Fruit fly (Drosophila melanogaster) whole organism, embryonic: ENCODE data around the gene svr.

Source experiments
- Atf3 ChIP-seq: fragments of 200-800 bp; sonication (Bioruptor generic); optimal IDR thresholded peaks from 3 replicates; lab custom pipeline; 2016; ENCODE audit warnings: missing biosample characterization, missing genetic modification characterization
- Bgb ChIP-seq: fragments of 200-800 bp; sonication (Bioruptor generic); IDR thresholded peaks from 2 replicates; pipeline ENCODE4 v1.3.6; 2022; ENCODE audit warnings: missing biosample characterization, missing genetic modification characterization; ENCODE audit not compliant: partially characterized antibody
- Blimp-1 ChIP-seq: fragments of 200-800 bp; sonication (Bioruptor generic); optimal IDR thresholded peaks from 3 replicates; lab custom pipeline; 2018; ENCODE audit warnings: missing biosample characterization, missing genetic modification characterization, mild to moderate bottlenecking, moderate library complexity, missing genetic modification reagents
- BtbVII ChIP-seq: fragments of 200-800 bp; sonication (Bioruptor generic); optimal IDR thresholded peaks from 3 replicates; lab custom pipeline; 2017; ENCODE audit warnings: missing biosample characterization, mild to moderate bottlenecking, missing genetic modification characterization
- CG10209 ChIP-seq: fragments of 200-800 bp; sonication (Bioruptor generic); optimal IDR thresholded peaks from 3 replicates; lab custom pipeline; 2017; ENCODE audit warnings: missing biosample characterization, mild to moderate bottlenecking, missing genetic modification characterization, missing genetic modification reagents
- CG10267 ChIP-seq: fragments of 200-800 bp; sonication (Bioruptor generic); optimal IDR thresholded peaks from 2 replicates; lab custom pipeline; 2018; ENCODE audit warnings: missing biosample characterization, mild to moderate bottlenecking, missing genetic modification characterization, moderate library complexity
- CG10431 ChIP-seq: fragments of 200-800 bp; sonication (Bioruptor generic); optimal IDR thresholded peaks from 3 replicates; lab custom pipeline; 2018; ENCODE audit warnings: missing biosample characterization, mild to moderate bottlenecking, missing genetic modification characterization
- CG11398 ChIP-seq: fragments of 200-800 bp; sonication (Bioruptor generic); optimal IDR thresholded peaks from 2 replicates; lab custom pipeline; 2016; ENCODE audit warnings: missing biosample characterization, missing genetic modification characterization
- CG11696 ChIP-seq: fragments of 200-800 bp; sonication (Bioruptor generic); IDR thresholded peaks from 2 replicates; pipeline ENCODE4 v1.3.6; 2022; ENCODE audit warnings: missing biosample characterization, missing genetic modification characterization
- CG1233 ChIP-seq: fragments of 200-800 bp; sonication (Bioruptor generic); optimal IDR thresholded peaks from 4 replicates; lab custom pipeline; 2018; ENCODE audit warnings: missing biosample characterization, mild to moderate bottlenecking, missing genetic modification characterization
- CG12659 ChIP-seq: fragments of 200-800 bp; sonication (Bioruptor generic); optimal IDR thresholded peaks from 3 replicates; lab custom pipeline; 2017; ENCODE audit warnings: mild to moderate bottlenecking, missing biosample characterization, missing genetic modification reagents, missing genetic modification characterization
- CG13894 ChIP-seq: fragments of 200-800 bp; sonication (Bioruptor generic); optimal IDR thresholded peaks from 3 replicates; lab custom pipeline; 2018; ENCODE audit warnings: missing biosample characterization, mild to moderate bottlenecking, missing genetic modification characterization, moderate library complexity
- CG14710 ChIP-seq: fragments of 200-800 bp; sonication (Bioruptor generic); optimal IDR thresholded peaks from 3 replicates; lab custom pipeline; 2019; ENCODE audit warnings: missing biosample characterization, mild to moderate bottlenecking, missing genetic modification characterization, moderate library complexity
- CG17568 ChIP-seq: fragments of 200-800 bp; sonication (Bioruptor generic); optimal IDR thresholded peaks from 2 replicates; lab custom pipeline; 2018; ENCODE audit warnings: missing biosample characterization, mild to moderate bottlenecking, missing genetic modification characterization, moderate library complexity
- CG34422 ChIP-seq: fragments of 200-800 bp; sonication (Bioruptor generic); IDR thresholded peaks from 3 replicates; pipeline ENCODE4 v1.3.6; 2022; ENCODE audit warnings: missing biosample characterization, missing genetic modification characterization
- CG4820 ChIP-seq: fragments of 200-800 bp; sonication (Bioruptor generic); optimal IDR thresholded peaks from 3 replicates; lab custom pipeline; 2016; ENCODE audit warnings: missing biosample characterization, missing genetic modification characterization
- CG8388 ChIP-seq: fragments of 200-800 bp; sonication (Bioruptor generic); optimal IDR thresholded peaks from 2 replicates; lab custom pipeline; 2019; ENCODE audit warnings: missing biosample characterization, mild to moderate bottlenecking, missing genetic modification characterization, moderate library complexity
- Chrac-16 ChIP-seq: fragments of 200-800 bp; sonication (Bioruptor generic); optimal IDR thresholded peaks from 3 replicates; lab custom pipeline; 2016; ENCODE audit warnings: missing biosample characterization, missing genetic modification characterization
- Deaf1 ChIP-seq: fragments of 200-800 bp; optimal IDR thresholded peaks from 3 replicates; lab custom pipeline; 2019; ENCODE audit warnings: missing biosample characterization, mild to moderate bottlenecking, missing genetic modification characterization, moderate library complexity
- Dll ChIP-seq: fragments of 200-800 bp; sonication (Bioruptor generic); IDR thresholded peaks from 4 replicates; pipeline ENCODE4 v1.3.6; 2022; ENCODE audit warnings: missing biosample characterization, missing genetic modification characterization; ENCODE audit not compliant: partially characterized antibody
- H2.0 ChIP-seq: fragments of 200-800 bp; sonication (Bioruptor generic); IDR thresholded peaks from 2 replicates; pipeline ENCODE4 v1.3.6; 2022; ENCODE audit warnings: missing biosample characterization, missing genetic modification characterization
- HLH3B ChIP-seq: fragments of 200-800 bp; sonication (Bioruptor generic); IDR thresholded peaks from 2 replicates; pipeline ENCODE4 v1.3.6; 2022; ENCODE audit warnings: missing biosample characterization, missing genetic modification characterization
- Hand ChIP-seq: fragments of 200-800 bp; sonication (Bioruptor generic); optimal IDR thresholded peaks from 2 replicates; lab custom pipeline; 2017; ENCODE audit warnings: mild to moderate bottlenecking, missing biosample characterization, missing genetic modification reagents, missing genetic modification characterization
- HmgD ChIP-seq: fragments of 200-800 bp; sonication (Bioruptor generic); optimal IDR thresholded peaks from 3 replicates; lab custom pipeline; 2016; ENCODE audit warnings: missing biosample characterization, missing genetic modification characterization
- HmgZ ChIP-seq: fragments of 200-800 bp; sonication (Bioruptor generic); optimal IDR thresholded peaks from 2 replicates; lab custom pipeline; 2018; ENCODE audit warnings: missing biosample characterization, mild to moderate bottlenecking, missing genetic modification characterization
- Lpt ChIP-seq: fragments of >200 bp; optimal IDR thresholded peaks from 2 replicates; lab custom pipeline; 2018; ENCODE audit warnings: missing biosample characterization, missing genetic modification characterization
- Max ChIP-seq: fragments of 200-800 bp; sonication (Bioruptor generic); optimal IDR thresholded peaks from 2 replicates; lab custom pipeline; 2016; ENCODE audit warnings: missing biosample characterization, mild to moderate bottlenecking, missing genetic modification characterization
- Mrtf ChIP-seq: fragments of 200-800 bp; sonication (Bioruptor generic); IDR thresholded peaks from 3 replicates; pipeline ENCODE4 v1.3.6; 2022; ENCODE audit warnings: missing biosample characterization, missing genetic modification characterization
- Oli ChIP-seq: fragments of 200-800 bp; sonication (Bioruptor generic); optimal IDR thresholded peaks from 2 replicates; lab custom pipeline; 2018; ENCODE audit warnings: missing biosample characterization, mild to moderate bottlenecking, missing genetic modification characterization, moderate library complexity
- Sox100B ChIP-seq: fragments of 200-800 bp; sonication (Bioruptor generic); optimal IDR thresholded peaks from 3 replicates; lab custom pipeline; 2018; ENCODE audit warnings: missing biosample characterization, mild to moderate bottlenecking, missing genetic modification characterization
- Sry-β ChIP-seq: fragments of 200-800 bp; sonication (Bioruptor generic); optimal IDR thresholded peaks from 2 replicates; lab custom pipeline; 2018; ENCODE audit warnings: missing biosample characterization, mild to moderate bottlenecking, missing genetic modification characterization, moderate library complexity
- Tbp ChIP-seq: fragments of >200 bp; optimal IDR thresholded peaks from 2 replicates; lab custom pipeline; 2018; ENCODE audit warnings: missing biosample characterization, missing genetic modification characterization
- ara ChIP-seq: fragments of 200-800 bp; sonication (Bioruptor generic); IDR thresholded peaks from 2 replicates; pipeline ENCODE4 v1.3.6; 2022; ENCODE audit warnings: missing biosample characterization, missing genetic modification characterization
- bowl ChIP-seq: fragments of 200-800 bp; sonication (Bioruptor generic); IDR thresholded peaks from 2 replicates; pipeline ENCODE4 v1.3.6; 2022; ENCODE audit warnings: missing biosample characterization, missing genetic modification characterization
- btn ChIP-seq: fragments of 200-800 bp; sonication (Bioruptor generic); optimal IDR thresholded peaks from 2 replicates; lab custom pipeline; 2016; ENCODE audit warnings: missing biosample characterization, missing genetic modification characterization
- crol ChIP-seq: fragments of 200-800 bp; sonication (Bioruptor generic); IDR thresholded peaks from 2 replicates; pipeline ENCODE4 v1.3.6; 2022; ENCODE audit warnings: missing biosample characterization, missing genetic modification characterization
- dati ChIP-seq: fragments of 200-800 bp; sonication (Bioruptor generic); IDR thresholded peaks from 2 replicates; pipeline ENCODE4 v1.3.6; 2022; ENCODE audit warnings: missing biosample characterization, missing genetic modification characterization
- fd96Cb ChIP-seq: fragments of 200-800 bp; sonication (Bioruptor generic); optimal IDR thresholded peaks from 2 replicates; lab custom pipeline; 2018; ENCODE audit warnings: missing biosample characterization, mild to moderate bottlenecking, missing genetic modification characterization, moderate library complexity
- gro ChIP-seq: fragments of 200-800 bp; sonication (Bioruptor generic); optimal IDR thresholded peaks from 2 replicates; lab custom pipeline; 2016; ENCODE audit warnings: missing biosample characterization, missing genetic modification characterization
- ind ChIP-seq: fragments of 200-800 bp; sonication (Bioruptor generic); optimal IDR thresholded peaks from 3 replicates; lab custom pipeline; 2016; ENCODE audit warnings: missing biosample characterization, missing genetic modification characterization
- jumu ChIP-seq: fragments of 200-800 bp; sonication (Bioruptor generic); optimal IDR thresholded peaks from 3 replicates; lab custom pipeline; 2016; ENCODE audit warnings: missing biosample characterization, missing genetic modification characterization
- lov ChIP-seq, 2 experiments: fragments of 200-800 bp in 1 of 2; fragments of >200 bp in 1 of 2; sonication (Bioruptor generic) in 1 of 2; IDR thresholded peaks in 1 of 2; optimal IDR thresholded peaks in 1 of 2; 2 replicates in 1 of 2; 3 replicates in 1 of 2; pipeline versions ENCODE4 v1.3.6 to Lab custom; 2017 to 2022; ENCODE audit warnings: missing biosample characterization in 1 of 2, missing genetic modification characterization in 1 of 2
- odd ChIP-seq: fragments of 200-800 bp; sonication (Bioruptor generic); optimal IDR thresholded peaks from 2 replicates; lab custom pipeline; 2017; ENCODE audit warnings: missing biosample characterization, mild to moderate bottlenecking, missing genetic modification characterization
- pb ChIP-seq: fragments of 200-800 bp; sonication (Bioruptor generic); optimal IDR thresholded peaks from 3 replicates; lab custom pipeline; 2016; ENCODE audit warnings: missing biosample characterization, missing genetic modification characterization
- phol ChIP-seq: fragments of 200-800 bp; sonication (Bioruptor generic); optimal IDR thresholded peaks from 3 replicates; lab custom pipeline; 2018; ENCODE audit warnings: missing biosample characterization, mild to moderate bottlenecking, missing genetic modification characterization, moderate library complexity
- row ChIP-seq: fragments of 200-800 bp; sonication (Bioruptor generic); IDR thresholded peaks from 3 replicates; pipeline ENCODE4 v1.3.6; 2022; ENCODE audit warnings: missing biosample characterization, missing genetic modification characterization
- sim ChIP-seq: fragments of 200-800 bp; sonication (Bioruptor generic); IDR thresholded peaks from 2 replicates; pipeline ENCODE4 v1.3.6; 2022; ENCODE audit warnings: missing biosample characterization, missing genetic modification characterization
- stc ChIP-seq: fragments of 200-800 bp; sonication (Bioruptor generic); IDR thresholded peaks from 2 replicates; pipeline ENCODE4 v1.3.6; 2022; ENCODE audit warnings: missing biosample characterization, missing genetic modification characterization
- tll ChIP-seq, 2 experiments: fragments of 200-800 bp in 1 of 2; fragments of >200 bp in 1 of 2; sonication (Bioruptor generic) in 1 of 2; optimal IDR thresholded peaks; 2 replicates each; lab custom pipeline; 2017 to 2019; ENCODE audit warnings: missing biosample characterization in 2 of 2, missing genetic modification characterization in 2 of 2, mild to moderate bottlenecking in 1 of 2, moderate library complexity in 1 of 2

The svr gene

dm6 chrX:523179-523851 is 27.1 kb downstream of the svr start, which contains the start of gene elav (continued):
- TF ChIP-seq HLH3B (GFP tag; lab: Robert Waterston, UW) (peak; percentile 98), H2.0 (GFP tag; lab: Robert Waterston, UW) (peak; percentile 97), Hand (GFP tag; lab: Kevin White, UChicago) (peak; percentile 99), Mrtf (peak; percentile 98), Chrac-16 (GFP tag; lab: Kevin White, UChicago) (peak; percentile 99), sim (GFP tag; lab: Robert Waterston, UW) (peak; percentile 94), phol (tag; lab: Kevin White, UChicago) (peak; percentile 98), lov (optimal IDR thresholded peaks at IDR 0.05; lab: Kevin White, UChicago) (no peak), lov (GFP tag; IDR thresholded peaks at IDR 0.05; lab: Robert Waterston, UW) (peak; percentile 95), Deaf1 (tag; lab: Kevin White, UChicago) (peak; percentile 88), Dll (0 out of 4 replicates have a peak, but pooled peaks have one; percentile 23), Max (peak; percentile 97), Oli (peak; percentile 99), CG1233 (GFP tag; lab: Kevin White, UChicago) (peak; percentile 98), CG14710 (peak; percentile 98), pb (peak; percentile 85), Tbp (GFP tag; lab: Kevin White, UChicago) (no peak), CG11398 (GFP tag; lab: Kevin White, UChicago) (peak; percentile 81), BtbVII (GFP tag; lab: Kevin White, UChicago) (peak; percentile 99), crol (peak; percentile 78), jumu (GFP tag; lab: Kevin White, UChicago) (peak; percentile 96), tll (GFP tag; optimal IDR thresholded peaks at IDR 0.05; lab: Kevin White, UChicago) (peak; percentile 62), ind (GFP tag; lab: Kevin White, UChicago) (peak; percentile 98), dati (GFP tag; lab: Robert Waterston, UW) (peak; percentile 92), HmgD (GFP tag; lab: Kevin White, UChicago) (peak; percentile 85), CG10267 (tag; lab: Kevin White, UChicago) (peak; percentile 97), CG11696 (GFP tag; lab: Robert Waterston, UW) (peak; percentile 92), stc (GFP tag; lab: Robert Waterston, UW) (peak; percentile 98), CG12659 (GFP tag; lab: Kevin White, UChicago) (peak; percentile 99), CG8388 (GFP tag; lab: Kevin White, UChicago) (peak; percentile 98), CG34422 (GFP tag; lab: Robert Waterston, UW) (peak; percentile 98), CG17568 (GFP tag; lab: Kevin White, UChicago) (peak; percentile 98), Sox100B (GFP tag; lab: Kevin White, UChicago) (peak; percentile 98), CG10209 (GFP tag; lab: Kevin White, UChicago) (peak; percentile 99), Bgb (GFP tag; lab: Robert Waterston, UW) (no peak), Sry-β (GFP tag; lab: Kevin White, UChicago) (peak; percentile 61), CG4820 (peak; percentile 97), odd (GFP tag; lab: Kevin White, UChicago) (peak; percentile 99), Blimp-1 (GFP tag; lab: Kevin White, UChicago) (peak; percentile 97), CG13894 (tag; lab: Kevin White, UChicago) (peak; percentile 99), row (peak; percentile 100), CG10431 (GFP tag; lab: Kevin White, UChicago) (peak; percentile 97), HmgZ (peak; percentile 99), Atf3 (GFP tag; lab: Kevin White, UChicago) (peak; percentile 94), gro (GFP tag; lab: Kevin White, UChicago) (peak; percentile 97), bowl (GFP tag; lab: Robert Waterston, UW) (peak; percentile 96), ara (GFP tag; lab: Robert Waterston, UW) (peak; percentile 97), Lpt (GFP tag; lab: Kevin White, UChicago) (no peak), btn (GFP tag; lab: Kevin White, UChicago) (peak; percentile 68), fd96Cb (peak; percentile 98)
